Fruit fly (Drosophila melanogaster) whole organism, prepupa: Measurements from ENCODE around the gene aurA.

Experiments used
- CG10669 ChIP-seq: fragments of 200-800 bp; sonication (Bioruptor generic); optimal IDR thresholded peaks from 3 replicates; lab custom pipeline; 2018; ENCODE audit warnings: missing biosample characterization, mild to moderate bottlenecking, missing genetic modification characterization, moderate library complexity
- CG11902 ChIP-seq: fragments of 200-800 bp; sonication (Bioruptor generic); optimal IDR thresholded peaks from 3 replicates; lab custom pipeline; 2016; ENCODE audit warnings: missing biosample characterization, missing genetic modification characterization
- CG3032 ChIP-seq: fragments of 200-800 bp; optimal IDR thresholded peaks from 2 replicates; lab custom pipeline; 2019; ENCODE audit warnings: missing biosample characterization, mild to moderate bottlenecking, missing genetic modification characterization, moderate library complexity
- CG31627 ChIP-seq: fragments of 200-800 bp; sonication (Bioruptor generic); optimal IDR thresholded peaks from 3 replicates; lab custom pipeline; 2016; ENCODE audit warnings: missing biosample characterization, missing genetic modification characterization
- CG34406 ChIP-seq: fragments of 200-800 bp; sonication (Bioruptor generic); optimal IDR thresholded peaks from 3 replicates; lab custom pipeline; 2016; ENCODE audit warnings: missing biosample characterization, missing genetic modification characterization
- CG4318 ChIP-seq: fragments of 200-800 bp; sonication (Bioruptor generic); optimal IDR thresholded peaks from 3 replicates; lab custom pipeline; 2017; ENCODE audit warnings: missing biosample characterization, mild to moderate bottlenecking, missing genetic modification characterization
- CG6854 ChIP-seq: fragments of 200-800 bp; sonication (Bioruptor generic); optimal IDR thresholded peaks from 2 replicates; lab custom pipeline; 2017; ENCODE audit warnings: missing biosample characterization, mild to moderate bottlenecking, missing genetic modification characterization
- Ets96B ChIP-seq: fragments of 200-800 bp; optimal IDR thresholded peaks from 2 replicates; lab custom pipeline; 2019; ENCODE audit warnings: missing biosample characterization, mild to moderate bottlenecking, missing genetic modification characterization, moderate library complexity
- Met ChIP-seq: fragments of 200-800 bp; sonication (Bioruptor generic); optimal IDR thresholded peaks from 3 replicates; lab custom pipeline; 2016; ENCODE audit warnings: missing biosample characterization, missing genetic modification characterization
- OdsH ChIP-seq: fragments of 200-800 bp; sonication (Bioruptor generic); optimal IDR thresholded peaks from 3 replicates; lab custom pipeline; 2016; ENCODE audit warnings: missing biosample characterization, missing genetic modification characterization
- Sox102F ChIP-seq: fragments of 200-800 bp; sonication (Bioruptor generic); optimal IDR thresholded peaks from 2 replicates; lab custom pipeline; 2016; ENCODE audit warnings: missing biosample characterization, mild to moderate bottlenecking, missing genetic modification characterization
- achi ChIP-seq: fragments of 200-800 bp; sonication (Bioruptor generic); optimal IDR thresholded peaks from 3 replicates; lab custom pipeline; 2016; ENCODE audit warnings: missing biosample characterization, missing genetic modification characterization
- vri ChIP-seq: fragments of 200-800 bp; sonication (Bioruptor generic); optimal IDR thresholded peaks from 3 replicates; lab custom pipeline; 2016; ENCODE audit warnings: missing biosample characterization, mild to moderate bottlenecking, missing genetic modification characterization

Gene aurA

dm6 chr3R:12010202-12010824 is 47.4 kb downstream of the aurA start, which contains the start of the genes KLHL18 and GCC185 (continued):
- TF ChIP-seq vri (no peak), achi (peak; percentile 77), Ets96B (tag; lab: Kevin White, UChicago) (peak; percentile 75), CG10669 (peak; percentile 61), CG34406 (peak; percentile 74), CG11902 (peak; percentile 84), Sox102F (GFP tag; lab: Kevin White, UChicago) (no peak), Met (GFP tag; lab: Kevin White, UChicago) (peak; percentile 73), CG31627 (GFP tag; lab: Kevin White, UChicago) (peak; percentile 88), CG4318 (GFP tag; lab: Kevin White, UChicago) (no peak), CG6854 (GFP tag; lab: Kevin White, UChicago) (no peak), OdsH (GFP tag; lab: Kevin White, UChicago) (peak; percentile 88), CG3032 (tag; lab: Kevin White, UChicago) (peak; percentile 87)
- TF ChIP-seq, all 60 proteins: peak for 41
